Fruit fly (Drosophila melanogaster) whole organism, wandering third instar larva: ENCODE data around the gene Slmap.

Source experiments
- Abd-B ChIP-seq: fragments of >200 bp; optimal IDR thresholded peaks from 2 replicates; lab custom pipeline; 2017; ENCODE audit warnings: missing biosample characterization, missing genetic modification characterization
- CG32264 ChIP-seq: fragments of 200-800 bp; sonication (Bioruptor generic); optimal IDR thresholded peaks from 2 replicates; lab custom pipeline; 2016; ENCODE audit warnings: missing biosample characterization, missing genetic modification characterization
- CG9705 ChIP-seq: fragments of 200-800 bp; sonication (Bioruptor generic); optimal IDR thresholded peaks from 2 replicates; lab custom pipeline; 2018; ENCODE audit warnings: missing biosample characterization, mild to moderate bottlenecking, missing genetic modification characterization
- CrebA ChIP-seq: fragments of 200-800 bp; sonication (Bioruptor generic); optimal IDR thresholded peaks from 2 replicates; lab custom pipeline; 2016; ENCODE audit warnings: missing biosample characterization, mild to moderate bottlenecking, missing genetic modification characterization, borderline replicate concordance
- Dfd ChIP-seq: fragments of >200 bp; optimal IDR thresholded peaks from 2 replicates; lab custom pipeline; 2017; ENCODE audit warnings: missing biosample characterization, missing genetic modification characterization
- GATAd ChIP-seq: sonication (Bioruptor generic); optimal IDR thresholded peaks from 2 replicates; lab custom pipeline; 2016; ENCODE audit warnings: missing biosample characterization, missing genetic modification characterization
- HLH106 ChIP-seq: fragments of 200-800 bp; optimal IDR thresholded peaks from 3 replicates; lab custom pipeline; 2019; ENCODE audit warnings: missing biosample characterization, mild to moderate bottlenecking, missing genetic modification characterization, moderate library complexity
- Hnf4 ChIP-seq: fragments of 200-800 bp; sonication (Bioruptor generic); optimal IDR thresholded peaks from 2 replicates; lab custom pipeline; 2016; ENCODE audit warnings: missing biosample characterization, mild to moderate bottlenecking, missing genetic modification characterization
- Hr78 ChIP-seq: fragments of >200 bp; optimal IDR thresholded peaks from 2 replicates; lab custom pipeline; 2017; ENCODE audit warnings: missing biosample characterization, missing genetic modification characterization
- Hr83 ChIP-seq: fragments of 200-300 bp; sonication (Bioruptor generic); optimal IDR thresholded peaks from 2 replicates; lab custom pipeline; 2016; ENCODE audit warnings: missing biosample characterization, mild to moderate bottlenecking, missing genetic modification characterization, moderate library complexity; ENCODE audit not compliant: poor library complexity, severe bottlenecking
- Jra ChIP-seq: sonication (Bioruptor generic); optimal IDR thresholded peaks from 2 replicates; lab custom pipeline; 2016; ENCODE audit warnings: missing biosample characterization, missing genetic modification characterization
- Mio ChIP-seq: sonication (Bioruptor generic); optimal IDR thresholded peaks from 2 replicates; lab custom pipeline; 2016; ENCODE audit warnings: missing biosample characterization, missing genetic modification characterization
- Myc ChIP-seq: fragments of >200 bp; optimal IDR thresholded peaks from 2 replicates; lab custom pipeline; 2017
- N ChIP-seq: fragments of >200 bp; optimal IDR thresholded peaks from 2 replicates; lab custom pipeline; 2018; ENCODE audit warnings: missing biosample characterization, missing external identifiers, missing genetic modification characterization
- Rel ChIP-seq, 2 experiments: fragments of 200-800 bp; sonication (Bioruptor generic) in 1 of 2; optimal IDR thresholded peaks; 2 replicates in 1 of 2; 3 replicates in 1 of 2; lab custom pipeline; 2016 to 2019; ENCODE audit warnings: mild to moderate bottlenecking in 2 of 2, missing biosample characterization in 2 of 2, missing genetic modification characterization in 2 of 2, moderate library complexity in 1 of 2
- Sp1 ChIP-seq: fragments of 200-800 bp; sonication (Bioruptor generic); optimal IDR thresholded peaks from 3 replicates; lab custom pipeline; 2019; ENCODE audit warnings: missing biosample characterization, mild to moderate bottlenecking, missing genetic modification characterization, moderate library complexity
- Vsx2 ChIP-seq: fragments of 200-300, 225-300 bp; sonication (Bioruptor generic); optimal IDR thresholded peaks from 2 replicates; lab custom pipeline; 2018; ENCODE audit warnings: missing biosample characterization, missing genetic modification characterization; ENCODE audit not compliant: partially characterized antibody
- br ChIP-seq: fragments of 200-800 bp; sonication (Bioruptor generic); optimal IDR thresholded peaks from 2 replicates; lab custom pipeline; 2016; ENCODE audit warnings: missing biosample characterization, missing genetic modification characterization
- brk ChIP-seq: fragments of 200-800 bp; sonication (Bioruptor generic); optimal IDR thresholded peaks from 2 replicates; lab custom pipeline; 2016; ENCODE audit warnings: missing biosample characterization, mild to moderate bottlenecking, missing genetic modification characterization
- dmrt93B ChIP-seq: fragments of 200-800 bp; sonication (Bioruptor generic); optimal IDR thresholded peaks from 2 replicates; lab custom pipeline; 2018; ENCODE audit warnings: missing biosample characterization, mild to moderate bottlenecking, missing genetic modification characterization
- dsf ChIP-seq: sonication (Bioruptor generic); optimal IDR thresholded peaks from 2 replicates; lab custom pipeline; 2016; ENCODE audit warnings: missing biosample characterization, missing genetic modification characterization, borderline replicate concordance
- foxo ChIP-seq, 2 experiments: fragments of 200-800 bp; sonication (Bioruptor generic); optimal IDR thresholded peaks; 2 replicates in 1 of 2; 3 replicates in 1 of 2; lab custom pipeline; 2016 to 2017; ENCODE audit warnings: missing biosample characterization in 2 of 2, missing genetic modification characterization in 2 of 2
- fru ChIP-seq: fragments of 200-800 bp; sonication (Bioruptor generic); optimal IDR thresholded peaks from 3 replicates; lab custom pipeline; 2016; ENCODE audit warnings: missing biosample characterization, mild to moderate bottlenecking, missing genetic modification characterization
- h ChIP-seq: fragments of 200-800 bp; sonication (Bioruptor generic); optimal IDR thresholded peaks from 3 replicates; lab custom pipeline; 2016; ENCODE audit warnings: missing biosample characterization, mild to moderate bottlenecking, missing genetic modification characterization
- jim ChIP-seq: fragments of 175-275, 200-325 bp; sonication (Bioruptor generic); optimal IDR thresholded peaks from 2 replicates; lab custom pipeline; 2016; ENCODE audit warnings: missing biosample characterization, mild to moderate bottlenecking, missing genetic modification characterization
- lola ChIP-seq: fragments of >200 bp; optimal IDR thresholded peaks from 2 replicates; lab custom pipeline; 2017; ENCODE audit warnings: missing biosample characterization, missing genetic modification characterization
- pan ChIP-seq: fragments of >200 bp; optimal IDR thresholded peaks from 2 replicates; lab custom pipeline; 2017
- rgr ChIP-seq: fragments of 200-800 bp; sonication (Bioruptor generic); optimal IDR thresholded peaks from 3 replicates; lab custom pipeline; 2016; ENCODE audit warnings: missing biosample characterization, mild to moderate bottlenecking, missing genetic modification characterization
- sv ChIP-seq: fragments of 200-800 bp; sonication (Bioruptor generic); optimal IDR thresholded peaks from 3 replicates; lab custom pipeline; 2016; ENCODE audit warnings: missing biosample characterization, missing genetic modification characterization
- tai ChIP-seq: sonication (Bioruptor generic); optimal IDR thresholded peaks from 2 replicates; lab custom pipeline; 2016; ENCODE audit warnings: missing biosample characterization, missing genetic modification characterization
- usp ChIP-seq: fragments of >200 bp; optimal IDR thresholded peaks from 2 replicates; lab custom pipeline; 2017; ENCODE audit warnings: missing biosample characterization, missing genetic modification characterization
- woc ChIP-seq: sonication (Bioruptor generic); optimal IDR thresholded peaks from 2 replicates; lab custom pipeline; 2016; ENCODE audit warnings: missing biosample characterization, mild to moderate bottlenecking, missing genetic modification characterization

Gene Slmap

DNA sequence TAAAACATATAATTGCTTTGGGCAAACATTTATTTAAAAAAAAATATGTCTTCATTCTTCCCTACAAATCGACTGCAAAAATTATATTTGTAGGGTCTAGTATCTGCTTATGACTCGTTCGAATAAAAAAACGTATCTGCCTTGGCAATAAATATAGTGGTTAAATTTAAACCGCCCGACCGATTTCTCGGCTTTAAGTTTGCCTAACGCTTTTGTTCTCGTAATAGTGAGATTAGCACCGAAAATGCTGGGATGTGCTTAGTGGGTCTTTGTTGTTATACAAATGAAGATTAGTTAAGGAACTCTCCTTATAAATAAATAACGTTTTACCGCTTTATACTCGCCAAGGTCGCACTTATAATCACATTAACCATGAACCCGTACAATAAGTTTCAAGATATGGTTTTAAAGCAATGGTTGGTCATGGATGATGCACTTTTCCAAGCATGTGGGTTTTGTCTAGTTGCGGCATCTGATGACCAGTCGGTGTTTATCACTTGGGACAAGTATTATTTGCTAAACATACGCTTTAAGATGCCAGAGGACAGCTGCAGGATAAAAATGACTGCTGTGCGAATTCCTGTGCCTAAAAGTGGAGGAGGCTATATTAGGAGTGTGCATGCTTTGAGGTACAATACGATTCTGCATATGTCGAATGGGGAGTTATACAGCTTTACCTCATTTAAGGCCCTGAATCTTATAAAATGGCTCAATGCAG is 40.8 kb upstream of the Slmap start:
- TF ChIP-seq woc (GFP tag; lab: Kevin White, UChicago) (peak; percentile 49), Hr78 (GFP tag; lab: Kevin White, UChicago) (peak; percentile 75), N (GFP tag; lab: Kevin White, UChicago) (peak; percentile 54), Vsx2 (GFP tag; lab: Kevin White, UChicago) (no peak)
- TF ChIP-seq, all 38 proteins: peak for 3

DNA sequence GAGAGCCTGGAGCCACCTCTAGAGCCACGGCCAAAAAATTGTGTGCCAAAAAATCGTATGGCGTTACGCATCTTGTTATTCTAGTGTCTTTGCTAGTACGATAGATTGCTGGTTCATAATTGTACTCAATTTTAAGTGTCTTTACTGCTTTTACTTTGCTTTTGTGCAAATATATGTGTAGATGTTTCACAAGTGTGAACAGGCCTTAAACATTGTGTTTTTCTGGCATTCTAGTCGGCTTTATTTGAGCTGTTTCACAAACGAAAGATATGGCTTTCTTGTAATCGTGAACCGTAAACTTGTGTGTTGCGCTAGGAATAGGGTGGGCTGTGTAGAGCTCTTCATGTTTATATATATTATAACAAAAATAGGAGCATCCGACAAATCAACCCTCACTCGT is 28.8 kb upstream of the Slmap start, which contains the start of gene CG17493:
CG17493 (plus strand) TSS at position 25 of the 400 bp plus-strand sequence.
- TF ChIP-seq Hr83 (no peak), br (no peak), Dfd (GFP tag; lab: Kevin White, UChicago) (no peak), CrebA (GFP tag; lab: Kevin White, UChicago) (no peak), Abd-B (GFP tag; lab: Kevin White, UChicago) (no peak), GATAd (no peak), Hr78 (GFP tag; lab: Kevin White, UChicago) (no peak), Rel (GFP tag; optimal IDR thresholded peaks at IDR 0.05; lab: Kevin White, UChicago) (no peak), Rel (tag; optimal IDR thresholded peaks at IDR 0.05; lab: Kevin White, UChicago) (no peak), Hnf4 (GFP tag; lab: Kevin White, UChicago) (no peak), brk (GFP tag; lab: Kevin White, UChicago) (no peak), sv (no peak), rgr (GFP tag; lab: Kevin White, UChicago) (no peak), Myc (lab: Kevin White, UChicago) (no peak), h (no peak)

DNA sequence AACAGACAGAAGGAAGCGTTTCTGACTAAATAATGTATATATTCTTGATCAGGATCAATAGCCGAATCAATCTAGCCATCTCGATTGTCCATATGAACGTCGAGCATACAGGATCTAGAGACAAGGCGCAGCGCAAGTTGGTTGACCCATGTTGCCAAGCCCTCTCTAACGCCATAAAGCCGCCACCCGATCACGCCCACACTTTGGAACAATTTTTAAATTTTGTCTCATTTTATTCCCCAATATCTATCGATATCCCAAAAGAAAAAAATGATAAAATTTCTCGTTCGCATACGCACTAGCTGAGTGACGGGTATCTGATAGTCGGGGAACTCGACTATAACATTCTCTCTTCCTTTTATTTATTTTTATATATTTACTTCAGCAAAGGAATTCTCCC is 12.7 kb upstream of the Slmap start:
- no peak for TF ChIP-seq Rel (GFP tag; optimal IDR thresholded peaks at IDR 0.05; lab: Kevin White, UChicago)
- TF ChIP-seq Rel (tag; optimal IDR thresholded peaks at IDR 0.05; lab: Kevin White, UChicago), result no peak
- peak; percentile 91 for TF ChIP-seq Dfd (GFP tag; lab: Kevin White, UChicago)
- TF ChIP-seq Hr78 (GFP tag; lab: Kevin White, UChicago), result no peak
- no peak for TF ChIP-seq Hnf4 (GFP tag; lab: Kevin White, UChicago)
- no peak for TF ChIP-seq CG32264 (GFP tag; lab: Kevin White, UChicago)
- TF ChIP-seq, all 38 proteins: peak for 1

DNA sequence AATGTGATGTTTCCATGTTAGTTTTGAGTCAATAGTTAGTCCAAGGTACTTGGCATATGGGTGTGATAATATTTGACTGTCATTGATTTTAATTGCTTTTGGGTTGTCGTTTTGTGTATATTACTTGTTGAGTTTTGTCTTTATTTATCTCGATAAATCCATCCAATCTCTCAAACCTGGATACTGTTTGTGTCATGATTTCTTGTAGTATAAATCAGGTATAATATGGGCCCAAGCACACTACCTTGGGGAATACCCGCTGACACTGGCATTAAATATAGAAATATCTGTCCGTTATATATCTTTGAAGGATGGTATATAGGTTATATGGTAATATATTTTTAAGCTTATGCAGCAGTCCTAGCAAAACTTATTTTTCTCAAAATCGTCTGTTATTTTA is 11.4 kb upstream of the Slmap start:
- TF ChIP-seq Vsx2 (GFP tag; lab: Kevin White, UChicago) (no peak), foxo (GFP tag; optimal IDR thresholded peaks at IDR 0.05; lab: Kevin White, UChicago) (no peak), Mio (GFP tag; lab: Kevin White, UChicago) (no peak), pan (lab: Kevin White, UChicago) (no peak), jim (GFP tag; lab: Kevin White, UChicago) (no peak), lola (GFP tag; lab: Kevin White, UChicago) (no peak), sv (no peak), Hr83 (no peak), Hnf4 (GFP tag; lab: Kevin White, UChicago) (no peak), tai (GFP tag; lab: Kevin White, UChicago) (no peak), Jra (GFP tag; lab: Kevin White, UChicago) (no peak), CG32264 (GFP tag; lab: Kevin White, UChicago) (no peak)

DNA sequence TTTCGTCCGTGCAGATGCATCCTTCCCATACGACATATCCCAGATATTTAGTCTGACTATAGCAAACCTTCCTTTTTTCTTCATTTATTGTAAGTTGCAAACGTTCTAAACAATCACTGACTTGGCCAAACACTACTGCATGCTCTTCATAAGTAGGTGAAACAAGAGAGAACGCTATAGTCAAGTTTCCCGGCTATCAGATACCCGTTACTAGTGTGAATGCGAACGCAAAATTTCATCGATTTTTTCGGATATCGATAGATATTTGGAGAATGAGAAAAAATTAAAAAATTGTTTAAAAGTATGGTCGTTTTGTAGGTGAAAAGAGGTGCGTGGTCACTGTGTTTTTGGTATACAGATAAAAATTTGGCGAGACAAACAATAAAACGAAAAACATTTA is 9.3 kb upstream of the Slmap start:
- TF ChIP-seq dsf (GFP tag; lab: Kevin White, UChicago) (no peak), fru (no peak), Hr83 (no peak), h (no peak), Hr78 (GFP tag; lab: Kevin White, UChicago) (no peak), usp (GFP tag; lab: Kevin White, UChicago) (no peak)

DNA sequence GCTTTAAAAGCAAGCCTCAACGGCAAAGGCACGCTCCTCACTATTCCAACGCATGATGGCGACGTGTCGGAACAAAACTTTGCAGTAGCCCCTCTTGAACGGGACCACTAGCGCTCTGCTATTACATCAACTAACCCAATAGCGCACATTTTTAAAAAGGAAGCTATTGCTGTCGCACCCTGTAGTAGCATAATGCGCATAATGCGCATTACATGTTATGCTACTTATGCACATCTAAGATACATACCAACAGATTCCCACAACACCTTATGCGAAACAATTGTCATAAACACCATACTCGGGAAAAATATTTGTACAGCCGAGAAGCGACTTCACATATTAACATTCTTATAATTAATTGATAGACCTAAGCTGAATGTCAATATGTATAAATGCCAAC is 8.8 kb upstream of the Slmap start:
- no peak for TF ChIP-seq jim (GFP tag; lab: Kevin White, UChicago)
- no peak for TF ChIP-seq lola (GFP tag; lab: Kevin White, UChicago)
- TF ChIP-seq fru, result no peak
- no peak for TF ChIP-seq HLH106 (tag; lab: Kevin White, UChicago)
- TF ChIP-seq Dfd (GFP tag; lab: Kevin White, UChicago), result no peak
- TF ChIP-seq dmrt93B, result no peak
- TF ChIP-seq brk (GFP tag; lab: Kevin White, UChicago), result no peak
- no peak for TF ChIP-seq tai (GFP tag; lab: Kevin White, UChicago)
- TF ChIP-seq Hr78 (GFP tag; lab: Kevin White, UChicago), result no peak
- no peak for TF ChIP-seq Sp1 (GFP tag; lab: Kevin White, UChicago)
- no peak for TF ChIP-seq CG9705 (GFP tag; lab: Kevin White, UChicago)
- TF ChIP-seq br, result no peak
- no peak for TF ChIP-seq dsf (GFP tag; lab: Kevin White, UChicago)
- TF ChIP-seq Hnf4 (GFP tag; lab: Kevin White, UChicago), result no peak
- no peak for TF ChIP-seq sv
- no peak for TF ChIP-seq usp (GFP tag; lab: Kevin White, UChicago)
